Worm (Caenorhabditis elegans): ENCODE measurements around the gene srt-33.
A peak's percentile ranks its signal among the peaks of the same experiment; 100 is the strongest.

The srt-33 gene

DNA sequence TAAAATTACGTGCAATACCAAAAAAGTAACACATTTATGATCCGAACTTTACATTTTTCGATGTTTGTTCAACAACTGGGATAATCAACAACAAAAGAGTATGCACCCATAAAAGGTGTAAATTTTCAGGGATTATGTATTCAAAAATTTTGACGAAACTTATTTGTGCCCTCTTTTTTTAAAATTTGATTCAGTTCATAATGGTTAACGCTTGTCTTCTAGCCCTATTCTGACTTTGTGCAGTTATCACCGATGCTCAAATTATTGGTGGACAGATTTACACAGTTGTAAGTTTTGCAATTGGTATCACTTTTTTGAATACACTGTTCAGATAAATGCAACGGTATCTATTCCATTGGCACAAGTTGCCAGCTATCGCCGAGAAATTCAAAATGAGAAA, 31.0 kb downstream of the srt-33 start, which contains the start of gene K02E11.6:
Gene K02E11.6, plus strand, starts transcription at position 149 of the 400 bp plus-strand sequence.
- peak in 1 of 2 experiments; percentile 98 for TF ChIP-seq unc-62 (GFP tag; optimal IDR thresholded peaks at IDR 0.05 in 1 of 2)
- TF ChIP-seq unc-62 (tag; optimal IDR thresholded peaks at IDR 0.05), result no peak
- no peak for TF ChIP-seq lin-29 (GFP tag; IDR thresholded peaks at IDR 0.05)

DNA sequence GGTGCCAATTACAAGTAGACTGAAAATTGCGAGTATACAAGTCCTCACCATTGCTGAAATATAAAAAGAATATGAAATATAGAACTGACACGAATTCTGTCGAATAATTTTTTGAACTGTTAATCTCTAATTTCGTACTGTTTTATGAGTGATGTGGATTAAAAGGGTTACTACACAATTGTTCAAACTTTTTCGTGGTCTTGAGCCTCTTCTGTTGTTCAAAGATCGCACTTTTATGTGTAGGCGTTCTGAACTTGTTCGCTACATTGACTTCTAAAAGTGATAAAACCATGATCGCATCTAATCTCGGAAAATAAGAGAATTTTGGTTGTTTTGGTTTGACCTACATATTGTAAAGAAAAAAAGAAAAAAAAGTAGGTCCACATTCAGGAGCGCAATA, 31.7 kb downstream of the srt-33 start, which contains the start of gene K02E11.4:
Gene K02E11.4, minus strand, starts transcription at position 101 of the 400 bp plus-strand sequence.
- TF ChIP-seq nhr-111 (GFP tag; optimal IDR thresholded peaks at IDR 0.05) (no peak), mxl-2 (GFP tag; conservative IDR thresholded peaks at IDR 0.05) (no peak), nhr-11 (tag; optimal IDR thresholded peaks at IDR 0.05) (no peak), zfp-2 (tag; optimal IDR thresholded peaks at IDR 0.05) (no peak), mdl-1 (tag; optimal IDR thresholded peaks at IDR 0.05) (no peak), nhr-10 (tag; optimal IDR thresholded peaks at IDR 0.05) (no peak), ceh-62 (tag; optimal IDR thresholded peaks at IDR 0.05) (no peak), ceh-20 (GFP tag; IDR thresholded peaks at IDR 0.05) (no peak), lin-1 (GFP tag; IDR thresholded peaks at IDR 0.05) (no peak), hmg-1.1 (GFP tag; IDR thresholded peaks at IDR 0.05) (no peak), T20F7.1 (GFP tag; optimal IDR thresholded peaks at IDR 0.05) (no peak), nhr-41 (GFP tag; IDR thresholded peaks at IDR 0.05) (no peak), dmd-9 (GFP tag; IDR thresholded peaks at IDR 0.05) (no peak), vab-7 (GFP tag; IDR thresholded peaks at IDR 0.05) (no peak), mxl-3 (GFP tag; optimal IDR thresholded peaks at IDR 0.05) (no peak), fos-1 (tag; optimal IDR thresholded peaks at IDR 0.05) (no peak), F49E8.2 (tag; optimal IDR thresholded peaks at IDR 0.05; ENCODE audit: borderline replicate concordance) (no peak)

DNA sequence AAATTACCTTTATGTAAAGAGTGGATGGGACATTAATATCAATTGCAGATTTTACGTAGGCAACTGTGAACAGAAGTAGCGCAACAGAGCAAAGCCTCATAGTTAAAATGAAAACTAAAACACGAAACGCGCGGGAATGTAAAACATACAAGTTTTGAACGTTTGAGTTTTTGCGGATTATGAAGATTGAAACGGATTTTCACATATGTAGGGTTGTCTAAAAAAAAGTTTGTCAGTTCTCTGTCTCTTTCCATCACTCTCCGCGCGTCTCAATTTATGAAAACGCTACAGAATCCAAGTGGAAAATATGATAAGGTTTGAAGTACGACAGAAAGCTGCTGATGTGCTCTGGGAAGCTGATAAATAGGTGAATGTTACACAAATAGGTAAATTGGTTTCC, 32.9 kb downstream of the srt-33 start, which contains the start of gene K02E11.3:
Gene K02E11.3, minus strand, starts transcription at position 101 of the 400 bp plus-strand sequence.
- TF ChIP-seq T20F7.1 (GFP tag; optimal IDR thresholded peaks at IDR 0.05) (no peak), daf-8 (GFP tag; IDR thresholded peaks at IDR 0.05) (no peak), nhr-111 (GFP tag; optimal IDR thresholded peaks at IDR 0.05) (no peak), hlh-11 (tag; optimal IDR thresholded peaks at IDR 0.05) (no peak), duxl-1 (tag; optimal IDR thresholded peaks at IDR 0.05; ENCODE audit: poor library complexity) (no peak), lim-7 (GFP tag; IDR thresholded peaks at IDR 0.05) (no peak), tag-97 (GFP tag; IDR thresholded peaks at IDR 0.05) (no peak), ztf-7 (tag; optimal IDR thresholded peaks at IDR 0.05) (no peak), Y75B8A.6 (GFP tag; IDR thresholded peaks at IDR 0.05) (no peak), unc-39 (tag; optimal IDR thresholded peaks at IDR 0.05) (no peak), nhr-42 (GFP tag; IDR thresholded peaks at IDR 0.05) (no peak), ceh-20 (GFP tag; IDR thresholded peaks at IDR 0.05) (no peak), dmd-9 (GFP tag; IDR thresholded peaks at IDR 0.05) (no peak), mdl-1 (tag; optimal IDR thresholded peaks at IDR 0.05) (no peak), mxl-3 (GFP tag; optimal IDR thresholded peaks at IDR 0.05) (no peak), daf-12 (tag; optimal IDR thresholded peaks at IDR 0.05) (no peak), lin-13 (GFP tag; optimal IDR thresholded peaks at IDR 0.05) (no peak), ceh-28 (tag; optimal IDR thresholded peaks at IDR 0.05) (no peak), T26A8.4 (GFP tag; IDR thresholded peaks at IDR 0.05) (no peak)

DNA sequence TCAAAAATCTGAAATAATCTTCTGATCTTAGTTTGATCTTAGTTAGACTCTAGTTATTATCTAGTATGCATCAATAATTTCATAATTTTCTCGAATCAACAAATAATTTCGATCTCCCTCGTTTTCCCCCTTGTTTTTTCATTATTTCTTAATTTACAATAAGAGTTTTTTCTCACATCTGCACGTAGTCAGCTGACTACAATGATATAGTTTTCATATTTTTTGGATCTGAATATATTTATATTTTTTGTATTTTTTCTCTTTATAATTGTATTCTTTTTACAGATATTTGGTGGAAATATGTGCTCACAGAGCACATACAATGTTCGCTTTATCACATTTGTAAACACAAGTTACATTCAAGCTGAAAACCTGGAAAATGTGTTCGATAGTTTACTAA, 35.8 kb downstream of the srt-33 start, which contains the start of gene sre-7:
Gene sre-7, plus strand, starts transcription at position 301 of the 400 bp plus-strand sequence.
- no peak for TF ChIP-seq mdt-29 (GFP tag; IDR thresholded peaks at IDR 0.05)
- no peak for TF ChIP-seq nhr-76 (tag; optimal IDR thresholded peaks at IDR 0.05)
- TF ChIP-seq daf-16 (GFP tag; optimal IDR thresholded peaks at IDR 0.05), result no peak
- no peak for TF ChIP-seq daf-16 (tag; optimal IDR thresholded peaks at IDR 0.05)
- TF ChIP-seq spr-1 (tag; optimal IDR thresholded peaks at IDR 0.05), result no peak
- no peak for TF ChIP-seq sdz-12 (GFP tag; optimal IDR thresholded peaks at IDR 0.05)
- TF ChIP-seq nhr-10 (tag; optimal IDR thresholded peaks at IDR 0.05), result no peak
- no peak for TF ChIP-seq ceh-28 (tag; optimal IDR thresholded peaks at IDR 0.05)
- no peak for TF ChIP-seq T26A8.4 (GFP tag; IDR thresholded peaks at IDR 0.05)
- TF ChIP-seq Y5F2A.4 (GFP tag; optimal IDR thresholded peaks at IDR 0.05), result no peak
- TF ChIP-seq daf-12 (tag; optimal IDR thresholded peaks at IDR 0.05), result no peak
- no peak for TF ChIP-seq jun-1 (tag; optimal IDR thresholded peaks at IDR 0.05)
- no peak for TF ChIP-seq F10B5.3 (tag; optimal IDR thresholded peaks at IDR 0.05)
- TF ChIP-seq attf-4 (tag; optimal IDR thresholded peaks at IDR 0.05), result no peak
- no peak for TF ChIP-seq Y75B8A.6 (GFP tag; IDR thresholded peaks at IDR 0.05)
- TF ChIP-seq lim-7 (GFP tag; IDR thresholded peaks at IDR 0.05), result no peak
- no peak for TF ChIP-seq unc-62 (GFP tag; optimal IDR thresholded peaks at IDR 0.05 in 1 of 2)
- TF ChIP-seq unc-62 (tag; optimal IDR thresholded peaks at IDR 0.05), result no peak
- no peak for TF ChIP-seq madf-5 (GFP tag; IDR thresholded peaks at IDR 0.05)
- TF ChIP-seq mdl-1 (tag; optimal IDR thresholded peaks at IDR 0.05), result no peak
- TF ChIP-seq ceh-62 (tag; optimal IDR thresholded peaks at IDR 0.05), result no peak
- no peak for TF ChIP-seq lin-29 (GFP tag; IDR thresholded peaks at IDR 0.05)
